Worm (Caenorhabditis elegans) whole organism, young adult: ENCODE data around the gene Y6D1A.1.
A peak's percentile ranks its signal among the peaks of the same experiment; 100 is the strongest.

Experiments
- B0261.1 ChIP-seq: sonication (generic microtip); optimal IDR thresholded peaks from 2 replicates; lab custom pipeline; 2016; ENCODE audit warnings: mild to moderate bottlenecking, missing genetic modification characterization, moderate library complexity, missing compliant biosample characterization
- C06A6.2 ChIP-seq: fragments of 200-800 bp; sonication (Bioruptor generic); conservative IDR thresholded peaks from 2 replicates; pipeline ENCODE4 v1.3.6; 2022; ENCODE audit warnings: missing genetic modification characterization, missing compliant biosample characterization
- D2030.7 ChIP-seq: fragments of 200-800 bp; sonication (Bioruptor generic); IDR thresholded peaks from 2 replicates; pipeline ENCODE4 v1.3.6; 2022; ENCODE audit warnings: missing genetic modification reagents, missing genetic modification characterization, missing compliant biosample characterization
- F10E7.11 ChIP-seq: sonication (generic microtip); optimal IDR thresholded peaks from 2 replicates; lab custom pipeline; 2017; ENCODE audit warnings: mild to moderate bottlenecking, missing genetic modification characterization, moderate library complexity, missing compliant biosample characterization
- F22D6.2 ChIP-seq: sonication (generic microtip); optimal IDR thresholded peaks from 2 replicates; lab custom pipeline; 2016; ENCODE audit warnings: mild to moderate bottlenecking, missing genetic modification characterization, missing compliant biosample characterization
- F57C9.4 ChIP-seq: sonication (generic microtip); optimal IDR thresholded peaks from 2 replicates; lab custom pipeline; 2017; ENCODE audit warnings: mild to moderate bottlenecking, missing genetic modification characterization, missing compliant biosample characterization
- Y67H2A.10 ChIP-seq: fragments of 200-800 bp; sonication (Bioruptor generic); conservative IDR thresholded peaks from 2 replicates; pipeline ENCODE4 v1.3.6; 2022; ENCODE audit warnings: missing genetic modification reagents, missing genetic modification characterization, missing compliant biosample characterization
- athp-1 ChIP-seq: sonication (generic microtip); optimal IDR thresholded peaks from 2 replicates; lab custom pipeline; 2017; ENCODE audit warnings: mild to moderate bottlenecking, missing genetic modification characterization, missing compliant biosample characterization
- attf-5 ChIP-seq: fragments of 200-800 bp; sonication (Bioruptor generic); optimal IDR thresholded peaks from 2 replicates; lab custom pipeline; 2018; ENCODE audit warnings: mild to moderate bottlenecking, missing genetic modification characterization, missing compliant biosample characterization
- attf-6 ChIP-seq: fragments of 200-800 bp; sonication (Bioruptor generic); IDR thresholded peaks from 2 replicates; pipeline ENCODE4 v1.3.6; 2022; ENCODE audit warnings: missing genetic modification reagents, missing genetic modification characterization, missing compliant biosample characterization
- bed-1 ChIP-seq: fragments of 200-800 bp; sonication (Bioruptor generic); IDR thresholded peaks from 2 replicates; pipeline ENCODE4 v1.3.6; 2022; ENCODE audit warnings: missing genetic modification reagents, missing genetic modification characterization, missing compliant biosample characterization
- cebp-1 ChIP-seq, 2 experiments: fragments of 200-800 bp in 1 of 2; sonication (Bioruptor generic) in 1 of 2; sonication (generic microtip) in 1 of 2; IDR thresholded peaks in 1 of 2; optimal IDR thresholded peaks in 1 of 2; 2 replicates each; pipeline versions ENCODE4 v1.3.6 to Lab custom; 2017 to 2022; ENCODE audit warnings: missing compliant biosample characterization in 2 of 2, missing genetic modification characterization in 2 of 2, mild to moderate bottlenecking in 1 of 2, missing genetic modification reagents in 1 of 2, moderate library complexity in 1 of 2
- ceh-100 ChIP-seq: fragments of 200-800 bp; sonication (Bioruptor generic); IDR thresholded peaks from 2 replicates; pipeline ENCODE4 v1.3.6; 2022; ENCODE audit warnings: missing genetic modification reagents, missing genetic modification characterization, missing compliant biosample characterization
- ceh-27 ChIP-seq: fragments of 200-800 bp; sonication (Bioruptor generic); optimal IDR thresholded peaks from 2 replicates; lab custom pipeline; 2018; ENCODE audit warnings: mild to moderate bottlenecking, missing genetic modification characterization, moderate library complexity, missing compliant biosample characterization
- ceh-40 ChIP-seq: fragments of 200-800 bp; sonication (Bioruptor generic); IDR thresholded peaks from 2 replicates; pipeline ENCODE4 v1.3.6; 2022; ENCODE audit warnings: missing genetic modification characterization, missing compliant biosample characterization
- ceh-79 ChIP-seq: sonication (generic microtip); optimal IDR thresholded peaks from 2 replicates; lab custom pipeline; 2017; ENCODE audit warnings: mild to moderate bottlenecking, missing genetic modification characterization, missing compliant biosample characterization
- ceh-91 ChIP-seq: fragments of 200-800 bp; sonication (Bioruptor generic); IDR thresholded peaks from 2 replicates; pipeline ENCODE4 v1.3.6; 2022; ENCODE audit warnings: missing genetic modification reagents, missing genetic modification characterization, missing compliant biosample characterization
- chd-7 ChIP-seq: sonication (generic microtip); optimal IDR thresholded peaks from 2 replicates; lab custom pipeline; 2016; ENCODE audit warnings: mild to moderate bottlenecking, missing genetic modification characterization, moderate library complexity, missing compliant biosample characterization
- dpff-1 ChIP-seq: sonication (generic microtip); optimal IDR thresholded peaks from 2 replicates; lab custom pipeline; 2017; ENCODE audit warnings: mild to moderate bottlenecking, missing genetic modification characterization, missing compliant biosample characterization
- egrh-3 ChIP-seq: fragments of 200-800 bp; sonication (Bioruptor generic); IDR thresholded peaks from 2 replicates; pipeline ENCODE4 v1.3.6; 2022; ENCODE audit warnings: missing genetic modification reagents, missing genetic modification characterization, missing compliant biosample characterization
- fkh-3 ChIP-seq: sonication (generic microtip); optimal IDR thresholded peaks from 2 replicates; lab custom pipeline; 2016; ENCODE audit warnings: mild to moderate bottlenecking, missing genetic modification characterization, missing compliant biosample characterization
- him-1 ChIP-seq: sonication (generic microtip); optimal IDR thresholded peaks from 2 replicates; lab custom pipeline; 2016; ENCODE audit warnings: missing genotype, missing genetic modification reagents, missing genetic modification characterization, missing compliant biosample characterization
- hlh-26 ChIP-seq: fragments of 200-800 bp; sonication (Bioruptor generic); conservative IDR thresholded peaks from 2 replicates; pipeline ENCODE4 v1.3.6; 2022; ENCODE audit warnings: missing genetic modification reagents, missing genetic modification characterization, missing compliant biosample characterization
- let-526 ChIP-seq: fragments of 200-800 bp; sonication (Bioruptor generic); IDR thresholded peaks from 2 replicates; pipeline ENCODE4 v1.3.6; 2022; ENCODE audit warnings: missing genetic modification reagents, missing genetic modification characterization, missing compliant biosample characterization
- let-607 ChIP-seq, 2 experiments: fragments of 200-800 bp in 1 of 2; sonication (Bioruptor generic) in 1 of 2; sonication (generic microtip) in 1 of 2; optimal IDR thresholded peaks; 2 replicates each; lab custom pipeline; 2016 to 2018; ENCODE audit warnings: mild to moderate bottlenecking in 2 of 2, missing compliant biosample characterization in 2 of 2, missing genetic modification characterization in 2 of 2, moderate library complexity in 2 of 2, missing genotype in 1 of 2
- lin-35 ChIP-seq, 3 experiments: fragments of 150-350 bp in 2 of 3; sonication (generic microtip) in 1 of 3; optimal IDR thresholded peaks; 2 replicates each; lab custom pipeline; 2014 to 2018; ENCODE audit warnings: missing biosample characterization in 3 of 3, missing genetic modification characterization in 3 of 3, missing genetic modification reagents in 3 of 3
- lsy-27 ChIP-seq: sonication (generic microtip); optimal IDR thresholded peaks from 2 replicates; lab custom pipeline; 2017; ENCODE audit warnings: missing genetic modification characterization, mild to moderate bottlenecking, missing compliant biosample characterization, antibody characterized with exemption, missing genotype, borderline replicate concordance; ENCODE audit not compliant: insufficient read depth
- madf-10 ChIP-seq: sonication (generic microtip); optimal IDR thresholded peaks from 2 replicates; lab custom pipeline; 2016; ENCODE audit warnings: mild to moderate bottlenecking, missing genetic modification characterization, missing compliant biosample characterization
- madf-3 ChIP-seq: fragments of 200-800 bp; sonication (Bioruptor generic); IDR thresholded peaks from 2 replicates; pipeline ENCODE4 v1.3.6; 2022; ENCODE audit warnings: missing genetic modification reagents, missing genetic modification characterization, missing compliant biosample characterization
- mcd-1 ChIP-seq: fragments of 200-800 bp; sonication (Bioruptor generic); IDR thresholded peaks from 2 replicates; pipeline ENCODE4 v1.3.6; 2022; ENCODE audit warnings: missing genetic modification reagents, missing genetic modification characterization, missing compliant biosample characterization
- mes-4 ChIP-seq: sonication (generic microtip); optimal IDR thresholded peaks from 2 replicates; lab custom pipeline; 2016; ENCODE audit warnings: missing genotype, missing genetic modification characterization, missing compliant biosample characterization
- mxl-1 ChIP-seq: sonication (generic microtip); optimal IDR thresholded peaks from 2 replicates; lab custom pipeline; 2016; ENCODE audit warnings: missing genetic modification characterization, missing compliant biosample characterization
- nfyb-1 ChIP-seq: fragments of 200-800 bp; sonication (Bioruptor generic); IDR thresholded peaks from 2 replicates; pipeline ENCODE4 v1.3.6; 2022; ENCODE audit warnings: missing genetic modification reagents, missing genetic modification characterization, missing compliant biosample characterization
- nhr-80 ChIP-seq: sonication (generic microtip); optimal IDR thresholded peaks from 2 replicates; lab custom pipeline; 2016; ENCODE audit warnings: missing genetic modification characterization, missing compliant biosample characterization
- nhr-90 ChIP-seq: sonication (generic microtip); optimal IDR thresholded peaks from 2 replicates; lab custom pipeline; 2016; ENCODE audit warnings: missing genotype, mild to moderate bottlenecking, missing genetic modification characterization, missing compliant biosample characterization
- rcor-1 ChIP-seq: fragments of 200-800 bp; sonication (Bioruptor generic); IDR thresholded peaks from 2 replicates; pipeline ENCODE4 v1.3.6; 2022; ENCODE audit warnings: missing genetic modification reagents, missing genetic modification characterization, missing compliant biosample characterization
- repo-1 ChIP-seq: sonication (generic microtip); optimal IDR thresholded peaks from 2 replicates; lab custom pipeline; 2017; ENCODE audit warnings: mild to moderate bottlenecking, missing genetic modification characterization, missing compliant biosample characterization
- snpc-1.3 ChIP-seq: sonication (generic microtip); optimal IDR thresholded peaks from 2 replicates; lab custom pipeline; 2017; ENCODE audit warnings: missing genetic modification characterization, mild to moderate bottlenecking, missing compliant biosample characterization, antibody characterized with exemption, moderate library complexity, missing genotype, missing genetic modification reagents; ENCODE audit not compliant: insufficient read depth
- snpc-3.4 ChIP-seq: sonication (generic microtip); optimal IDR thresholded peaks from 2 replicates; lab custom pipeline; 2017; ENCODE audit warnings: missing genetic modification characterization, mild to moderate bottlenecking, missing compliant biosample characterization, antibody characterized with exemption, moderate library complexity, missing genotype, missing genetic modification reagents
- tbp1 ChIP-seq: fragments of 200-800 bp; sonication (Bioruptor generic); optimal IDR thresholded peaks from 2 replicates; lab custom pipeline; 2018; ENCODE audit warnings: mild to moderate bottlenecking, missing genetic modification characterization, missing compliant biosample characterization
- xnd-1 ChIP-seq: sonication (generic microtip); optimal IDR thresholded peaks from 2 replicates; lab custom pipeline; 2016; ENCODE audit warnings: missing genotype, missing genetic modification reagents, missing genetic modification characterization, missing compliant biosample characterization
- ztf-25 ChIP-seq: fragments of 200-800 bp; sonication (Bioruptor generic); IDR thresholded peaks from 2 replicates; pipeline ENCODE4 v1.3.6; 2022; ENCODE audit warnings: missing genetic modification reagents, missing genetic modification characterization, missing compliant biosample characterization
- ztf-3 ChIP-seq: fragments of 200-800 bp; sonication (Bioruptor generic); optimal IDR thresholded peaks from 2 replicates; lab custom pipeline; 2018; ENCODE audit warnings: mild to moderate bottlenecking, missing genetic modification characterization, missing compliant biosample characterization

The Y6D1A.1 gene

DNA sequence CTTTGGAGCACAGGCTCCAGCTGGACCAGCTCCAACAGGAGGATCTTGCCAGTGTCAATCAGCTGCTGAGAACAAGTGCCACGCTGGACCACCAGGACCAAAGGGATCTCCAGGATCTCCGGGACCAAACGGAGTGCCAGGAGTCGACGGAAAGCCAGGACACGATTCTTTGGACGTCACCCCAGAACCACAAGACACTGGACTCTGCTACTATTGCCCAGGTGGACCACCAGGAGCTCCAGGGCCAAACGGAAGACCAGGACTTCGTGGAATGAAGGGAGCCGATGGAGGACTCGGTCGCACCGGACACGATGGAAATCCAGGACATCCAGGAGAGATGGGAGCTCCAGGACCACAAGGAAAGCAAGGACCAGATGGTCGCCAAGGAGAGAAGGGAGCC is 45.5 kb upstream of the Y6D1A.1 start (continued):
- TF ChIP-seq bed-1 (0 out of 2 replicates have a peak, but pooled peaks have one; percentile 41), cebp-1 (GFP tag; IDR thresholded peaks at IDR 0.05; lab: Robert Waterston, UW) (no peak), cebp-1 (tag; optimal IDR thresholded peaks at IDR 0.05; lab: Kevin White, UChicago) (no peak), lsy-27 (no peak), him-1 (no peak), madf-3 (GFP tag; lab: Robert Waterston, UW) (no peak), attf-5 (GFP tag; lab: Kevin White, UChicago) (no peak), dpff-1 (no peak), repo-1 (tag; lab: Kevin White, UChicago) (no peak), chd-7 (tag; lab: Kevin White, UChicago) (no peak), fkh-3 (no peak)

- TF ChIP-seq F57C9.4 (tag; lab: Kevin White, UChicago) (no peak), ceh-79 (tag; lab: Kevin White, UChicago) (no peak), nfyb-1 (GFP tag; lab: Robert Waterston, UW) (no peak), nhr-80 (tag; lab: Kevin White, UChicago) (no peak), ceh-91 (no peak)
These were observed 44.8 kb upstream of the Y6D1A.1 start, which contains the start of gene col-84 for ce11 chrII:11868234-11868633. TSS of gene col-84 (plus strand) at chrII:11868534.

DNA sequence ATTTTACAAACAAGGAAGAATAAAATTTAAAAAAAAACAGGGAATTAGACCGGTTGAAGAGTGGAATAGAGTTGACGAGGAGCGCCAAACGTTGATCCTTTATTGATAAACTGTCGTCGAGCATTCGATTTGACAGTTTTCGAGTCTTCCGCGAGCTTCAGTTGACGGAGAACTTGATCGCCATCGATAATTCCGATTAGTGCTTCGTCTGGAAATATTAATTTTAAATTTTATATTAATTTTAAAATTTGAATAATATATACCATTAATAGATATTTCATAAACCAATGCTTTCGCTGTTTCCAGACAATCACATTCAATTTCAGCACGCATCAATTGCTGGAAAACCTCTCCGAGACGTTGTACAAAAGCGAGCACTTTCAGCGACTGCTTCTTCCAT is 42.2 kb upstream of the Y6D1A.1 start, which contains the start of gene K12D12.4:
K12D12.4 (minus strand) TSS at position 101 of the 400 bp plus-strand sequence.
- no peak for TF ChIP-seq hlh-26 (GFP tag; lab: Robert Waterston, UW)
- TF ChIP-seq mxl-1 (tag; lab: Kevin White, UChicago), result no peak
- TF ChIP-seq athp-1, result no peak
- no peak for TF ChIP-seq rcor-1
- TF ChIP-seq attf-6 (GFP tag; lab: Robert Waterston, UW), result no peak
- no peak for TF ChIP-seq let-607 (tag; optimal IDR thresholded peaks at IDR 0.05; lab: Kevin White, UChicago)

- TF ChIP-seq egrh-3 (GFP tag; lab: Robert Waterston, UW) (no peak), mxl-1 (tag; lab: Kevin White, UChicago) (no peak), madf-3 (GFP tag; lab: Robert Waterston, UW) (0 out of 2 replicates have a peak, but pooled peaks have one; percentile 30), ceh-79 (tag; lab: Kevin White, UChicago) (no peak), mes-4 (tag; lab: Kevin White, UChicago) (no peak), ceh-27 (GFP tag; lab: Kevin White, UChicago) (no peak), let-526 (GFP tag; lab: Robert Waterston, UW) (no peak), tbp1 (GFP tag; lab: Kevin White, UChicago) (no peak), xnd-1 (tag; lab: Kevin White, UChicago) (peak; percentile 64), snpc-3.4 (tag; lab: Kevin White, UChicago) (no peak), B0261.1 (tag; lab: Kevin White, UChicago) (no peak), F22D6.2 (no peak), snpc-1.3 (peak; percentile 1), ztf-3 (GFP tag; lab: Kevin White, UChicago) (no peak), nhr-90 (tag; lab: Kevin White, UChicago) (no peak), C06A6.2 (GFP tag; lab: Robert Waterston, UW) (no peak), madf-10 (tag; lab: Kevin White, UChicago) (no peak), ceh-91 (0 out of 2 replicates have a peak, but pooled peaks have one; percentile 56), F57C9.4 (tag; lab: Kevin White, UChicago) (no peak), F10E7.11 (tag; lab: Kevin White, UChicago) (no peak), mcd-1 (0 out of 2 replicates have a peak, but pooled peaks have one; percentile 27), ceh-40 (GFP tag; lab: Robert Waterston, UW) (no peak), D2030.7 (GFP tag; lab: Robert Waterston, UW) (peak; percentile 54), Y67H2A.10 (GFP tag; lab: Robert Waterston, UW) (no peak), ceh-100 (GFP tag; lab: Robert Waterston, UW) (no peak; the same call in 1 of the 2 replicates), lin-35 (GFP tag; optimal IDR thresholded peaks at IDR 0.05; lab: Kevin White, UChicago) (no peak), ztf-25 (GFP tag; lab: Robert Waterston, UW) (peak; percentile 66; the same call in 1 of the 2 replicates)
These were observed 37.2 kb upstream of the Y6D1A.1 start, which contains the start of gene K12D12.5 for ce11 chrII:11860623-11861079. TSS of gene K12D12.5 (plus strand) at chrII:11861029.
